Worm (Caenorhabditis elegans) whole organism, L1 larva: ENCODE measurements around the gene pie-1.

Experiments used
- C34B4.2 ChIP-seq: sonication (generic microtip); optimal IDR thresholded peaks from 2 replicates; lab custom pipeline; 2017; ENCODE audit warnings: mild to moderate bottlenecking, missing genetic modification characterization, missing compliant biosample characterization
- alr-1 ChIP-seq: fragments of 200-800 bp; sonication (Bioruptor generic); optimal IDR thresholded peaks from 2 replicates; lab custom pipeline; 2018; ENCODE audit warnings: borderline replicate concordance, mild to moderate bottlenecking, missing genetic modification characterization, missing compliant biosample characterization
- blmp-1 ChIP-seq: fragments of 150-350 bp; optimal IDR thresholded peaks from 2 replicates; lab custom pipeline; 2014; ENCODE audit warnings: missing biosample characterization, missing genetic modification characterization
- dpl-1 ChIP-seq, 3 experiments: fragments of 150-350 bp in 2 of 3; sonication (generic microtip) in 1 of 3; optimal IDR thresholded peaks; 2 replicates each; lab custom pipeline; 2014 to 2017; ENCODE audit warnings: missing biosample characterization in 3 of 3, missing genetic modification characterization in 3 of 3, missing genetic modification reagents in 3 of 3
- efl-1 ChIP-seq, 4 experiments: fragments of 150-350 bp; optimal IDR thresholded peaks in 3 of 4; peaks in 1 of 4; 1 replicate in 1 of 4; 2 replicates in 3 of 4; lab custom pipeline; 2014; ENCODE audit warnings: missing biosample characterization in 2 of 4, missing genetic modification characterization in 2 of 4, missing genetic modification reagents in 2 of 4
- egl-13 ChIP-seq: sonication (generic microtip); optimal IDR thresholded peaks from 2 replicates; lab custom pipeline; 2016; ENCODE audit warnings: missing genotype, missing genetic modification reagents, missing genetic modification characterization, missing compliant biosample characterization
- elt-3 ChIP-seq, 6 experiments: fragments of 150-350 bp in 1 of 6; sonication (generic microtip); optimal IDR thresholded peaks; 2 replicates each; lab custom pipeline; 2017 to 2018; ENCODE audit warnings: missing biosample characterization in 6 of 6, missing genetic modification characterization in 6 of 6, inconsistent platforms in 1 of 6
- fkh-10 ChIP-seq: sonication (generic microtip); optimal IDR thresholded peaks from 2 replicates; lab custom pipeline; 2017; ENCODE audit warnings: missing biosample characterization, missing genetic modification reagents, missing genetic modification characterization
- fkh-4 ChIP-seq: sonication (generic microtip); optimal IDR thresholded peaks from 2 replicates; lab custom pipeline; 2016; ENCODE audit warnings: missing compliant biosample characterization, missing genetic modification characterization, borderline replicate concordance
- grh-1 ChIP-seq: fragments of 200-800 bp; sonication (Bioruptor generic); IDR thresholded peaks from 2 replicates; pipeline ENCODE4 v1.3.6; 2022; ENCODE audit warnings: missing genetic modification reagents, missing genetic modification characterization, missing compliant biosample characterization
- hlh-17 ChIP-seq: fragments of 200-800 bp; sonication (Bioruptor generic); optimal IDR thresholded peaks from 2 replicates; lab custom pipeline; 2018; ENCODE audit warnings: missing genetic modification characterization, mild to moderate bottlenecking, missing compliant biosample characterization, moderate library complexity, borderline replicate concordance
- irx-1 ChIP-seq: sonication (generic microtip); optimal IDR thresholded peaks from 2 replicates; lab custom pipeline; 2016; ENCODE audit warnings: missing genetic modification characterization, missing compliant biosample characterization
- jun-1 ChIP-seq: fragments of 150-350 bp; optimal IDR thresholded peaks from 2 replicates; lab custom pipeline; 2014; ENCODE audit warnings: missing biosample characterization, missing genetic modification reagents, missing genetic modification characterization
- lin-14 ChIP-seq: fragments of 200-800 bp; sonication (Bioruptor generic); optimal IDR thresholded peaks from 2 replicates; lab custom pipeline; 2018; ENCODE audit warnings: mild to moderate bottlenecking, missing genetic modification characterization, moderate library complexity, missing compliant biosample characterization
- lin-35 ChIP-seq, 2 experiments: fragments of 150-350 bp; optimal IDR thresholded peaks; 2 replicates each; lab custom pipeline; 2014; ENCODE audit warnings: missing biosample characterization in 2 of 2, missing genetic modification characterization in 2 of 2, missing genetic modification reagents in 2 of 2
- lsy-2 ChIP-seq, 2 experiments: fragments of 150-350 bp; optimal IDR thresholded peaks; 2 replicates each; lab custom pipeline; 2014; ENCODE audit warnings: missing biosample characterization in 2 of 2, missing genetic modification characterization in 2 of 2
- mep-1 ChIP-seq: fragments of 150-350 bp; optimal IDR thresholded peaks from 2 replicates; lab custom pipeline; 2014; ENCODE audit warnings: missing biosample characterization, missing genetic modification characterization
- nhr-20 ChIP-seq: sonication (generic microtip); optimal IDR thresholded peaks from 2 replicates; lab custom pipeline; 2016; ENCODE audit warnings: mild to moderate bottlenecking, missing genetic modification characterization, missing compliant biosample characterization
- nhr-237 ChIP-seq: fragments of 150-350 bp; optimal IDR thresholded peaks from 2 replicates; lab custom pipeline; 2014; ENCODE audit warnings: missing biosample characterization, missing genetic modification characterization
- nhr-71 ChIP-seq: sonication (generic microtip); optimal IDR thresholded peaks from 2 replicates; lab custom pipeline; 2016; ENCODE audit warnings: mild to moderate bottlenecking, missing genetic modification characterization, moderate library complexity, missing compliant biosample characterization
- nhr-77 ChIP-seq: fragments of 150-350 bp; optimal IDR thresholded peaks from 2 replicates; lab custom pipeline; 2014; ENCODE audit warnings: missing biosample characterization, missing genetic modification characterization
- skn-1 ChIP-seq: fragments of 150-350 bp; optimal IDR thresholded peaks from 2 replicates; lab custom pipeline; 2014; ENCODE audit warnings: missing biosample characterization, missing genetic modification characterization
- snu-23 ChIP-seq: sonication (generic microtip); optimal IDR thresholded peaks from 2 replicates; lab custom pipeline; 2016; ENCODE audit warnings: missing genetic modification characterization, missing compliant biosample characterization
- sptf-1 ChIP-seq: fragments of 150-350 bp; optimal IDR thresholded peaks from 2 replicates; lab custom pipeline; 2014; ENCODE audit warnings: missing biosample characterization, missing genetic modification characterization
- tbx-2 ChIP-seq: sonication (generic microtip); optimal IDR thresholded peaks from 2 replicates; lab custom pipeline; 2016; ENCODE audit warnings: missing genetic modification characterization, missing compliant biosample characterization
- tlp-1 ChIP-seq: fragments of 150-350 bp; optimal IDR thresholded peaks from 2 replicates; lab custom pipeline; 2014; ENCODE audit warnings: missing biosample characterization, missing genetic modification characterization
- unc-130 ChIP-seq: fragments of 150-350 bp; optimal IDR thresholded peaks from 2 replicates; lab custom pipeline; 2017; ENCODE audit warnings: missing biosample characterization, missing genetic modification characterization, inconsistent platforms
- unc-62 ChIP-seq: fragments of 150-350 bp; optimal IDR thresholded peaks from 2 replicates; lab custom pipeline; 2014; ENCODE audit warnings: missing biosample characterization, missing genetic modification reagents, missing genetic modification characterization
- unc-86 ChIP-seq: sonication (generic microtip); optimal IDR thresholded peaks from 2 replicates; lab custom pipeline; 2016; ENCODE audit warnings: missing genetic modification characterization, missing compliant biosample characterization
- xbp-1 ChIP-seq: sonication (generic microtip); optimal IDR thresholded peaks from 2 replicates; lab custom pipeline; 2016; ENCODE audit warnings: missing genetic modification characterization, missing compliant biosample characterization
- zip-4 ChIP-seq: fragments of 200-800 bp; sonication (Bioruptor generic); optimal IDR thresholded peaks from 2 replicates; lab custom pipeline; 2018; ENCODE audit warnings: mild to moderate bottlenecking, missing genetic modification characterization, moderate library complexity, missing compliant biosample characterization
- ztf-11 ChIP-seq, 2 experiments: sonication (generic microtip); optimal IDR thresholded peaks; 2 replicates each; lab custom pipeline; 2016 to 2017; ENCODE audit warnings: missing genetic modification characterization in 2 of 2, missing biosample characterization in 1 of 2, missing compliant biosample characterization in 1 of 2
- ztf-4 ChIP-seq: fragments of 150-350 bp; optimal IDR thresholded peaks from 2 replicates; lab custom pipeline; 2014; ENCODE audit warnings: missing biosample characterization, missing genetic modification characterization

pie-1 gene

DNA sequence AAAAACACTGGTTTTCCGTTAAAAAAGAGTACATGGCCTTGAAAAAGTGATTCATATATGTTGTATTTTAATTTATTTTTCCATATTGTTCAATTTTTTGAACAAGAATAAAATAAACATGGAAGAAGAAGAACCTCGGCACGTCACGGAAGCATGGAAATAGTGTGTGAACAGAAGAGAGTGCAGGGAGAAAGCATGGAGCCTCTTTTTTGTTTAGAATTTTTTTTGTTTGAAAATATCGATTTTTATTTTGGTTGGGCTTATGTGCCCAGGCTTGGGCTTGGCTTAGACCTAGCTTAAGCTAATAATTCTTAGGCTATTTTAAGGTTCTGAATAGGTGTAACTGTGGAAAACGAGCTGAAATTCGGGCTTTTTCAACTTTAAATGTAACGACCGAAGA, 5.0 kb upstream of the pie-1 start, which contains the start of gene tat-1 (continued):
- TF ChIP-seq lsy-2 (tag; optimal IDR thresholded peaks at IDR 0.05; lab: Kevin White, UChicago) = peak in 1 of 2 experiments; percentile 2
- no peak for TF ChIP-seq fkh-10 (GFP tag; lab: Kevin White, UChicago)

DNA sequence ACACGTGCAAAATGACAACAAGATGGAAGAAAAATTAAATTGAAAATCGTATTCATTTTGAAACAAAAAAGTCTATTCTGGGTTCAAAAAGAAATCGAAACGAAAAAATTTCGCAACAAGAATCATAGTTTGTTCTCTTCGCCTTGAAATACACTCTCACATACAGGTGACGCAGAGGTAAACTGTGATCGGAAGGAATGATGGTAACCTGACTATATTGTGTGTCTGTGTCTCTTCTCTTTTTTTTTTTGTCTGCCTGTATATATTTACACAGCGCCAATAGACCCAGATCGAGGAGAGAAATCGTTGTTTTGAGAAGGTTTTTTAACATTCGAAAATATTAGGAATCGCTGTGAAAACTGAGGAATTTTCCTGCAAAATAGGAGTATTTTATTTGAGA, 2.6 kb upstream of the pie-1 start:
- TF ChIP-seq snu-23 (peak; percentile 57), mep-1 (peak; percentile 66), ztf-4 (no peak), sptf-1 (tag; lab: Kevin White, UChicago) (no peak), unc-86 (tag; lab: Kevin White, UChicago) (no peak), skn-1 (tag; lab: Kevin White, UChicago) (peak; percentile 39), xbp-1 (tag; lab: Kevin White, UChicago) (no peak), elt-3 (tag; optimal IDR thresholded peaks at IDR 0.05; lab: Kevin White, UChicago) (peak in 1 of 6 experiments; percentile 12), lin-35 (GFP tag; optimal IDR thresholded peaks at IDR 0.05; lab: Kevin White, UChicago) (peak in 1 of 2 experiments; percentile 61), zip-4 (GFP tag; lab: Kevin White, UChicago) (no peak), nhr-71 (peak; percentile 27), irx-1 (tag; lab: Kevin White, UChicago) (no peak), hlh-17 (no peak), unc-62 (GFP tag; lab: Kevin White, UChicago) (no peak), dpl-1 (GFP tag; optimal IDR thresholded peaks at IDR 0.05; lab: Kevin White, UChicago) (peak in 2 of 3 experiments; percentile 29 to 31), fkh-4 (tag; lab: Kevin White, UChicago) (no peak), nhr-77 (tag; lab: Kevin White, UChicago) (peak; percentile 46), jun-1 (peak; percentile 11), efl-1 (optimal IDR thresholded peaks at IDR 0.05; lab: Kevin White, UChicago) (peak; percentile 27), efl-1 (GFP tag; optimal IDR thresholded peaks at IDR 0.05 in 1 of 2; lab: Kevin White, UChicago) (peak; percentile 27 to 95), nhr-20 (peak; percentile 62), unc-130 (tag; lab: Kevin White, UChicago) (no peak), tbx-2 (tag; lab: Kevin White, UChicago) (no peak), lin-14 (peak; percentile 78), blmp-1 (peak; percentile 78), lsy-2 (tag; optimal IDR thresholded peaks at IDR 0.05; lab: Kevin White, UChicago) (peak in 1 of 2 experiments; percentile 57), ztf-11 (tag; optimal IDR thresholded peaks at IDR 0.05; lab: Kevin White, UChicago) (no peak), egl-13 (tag; lab: Kevin White, UChicago) (no peak)

DNA sequence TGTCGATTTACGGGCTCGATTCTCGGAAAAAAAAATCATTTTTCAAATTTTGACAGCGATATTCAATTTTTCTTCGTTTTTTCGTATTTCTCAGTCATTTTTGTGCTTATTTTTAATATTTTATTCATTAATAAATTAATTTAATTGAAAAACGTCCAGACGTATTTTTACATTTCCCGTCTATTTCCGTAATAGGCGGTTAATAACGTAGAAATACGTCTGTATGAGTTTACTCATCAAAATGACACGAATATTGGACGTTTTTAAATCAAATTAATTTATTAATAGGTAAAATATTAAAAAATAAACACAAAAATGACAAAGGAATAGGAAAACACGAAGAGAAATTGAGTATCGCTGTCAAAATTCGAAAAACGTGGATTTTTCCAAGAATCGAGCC, 2.0 kb upstream of the pie-1 start:
- no peak for TF ChIP-seq unc-130 (tag; lab: Kevin White, UChicago)
- TF ChIP-seq nhr-237 (tag; lab: Kevin White, UChicago) = no peak
- TF ChIP-seq efl-1 (optimal IDR thresholded peaks at IDR 0.05; lab: Kevin White, UChicago) = no peak
- peak in 1 of 2 experiments; percentile 82 for TF ChIP-seq efl-1 (GFP tag; optimal IDR thresholded peaks at IDR 0.05 in 1 of 2; lab: Kevin White, UChicago)

DNA sequence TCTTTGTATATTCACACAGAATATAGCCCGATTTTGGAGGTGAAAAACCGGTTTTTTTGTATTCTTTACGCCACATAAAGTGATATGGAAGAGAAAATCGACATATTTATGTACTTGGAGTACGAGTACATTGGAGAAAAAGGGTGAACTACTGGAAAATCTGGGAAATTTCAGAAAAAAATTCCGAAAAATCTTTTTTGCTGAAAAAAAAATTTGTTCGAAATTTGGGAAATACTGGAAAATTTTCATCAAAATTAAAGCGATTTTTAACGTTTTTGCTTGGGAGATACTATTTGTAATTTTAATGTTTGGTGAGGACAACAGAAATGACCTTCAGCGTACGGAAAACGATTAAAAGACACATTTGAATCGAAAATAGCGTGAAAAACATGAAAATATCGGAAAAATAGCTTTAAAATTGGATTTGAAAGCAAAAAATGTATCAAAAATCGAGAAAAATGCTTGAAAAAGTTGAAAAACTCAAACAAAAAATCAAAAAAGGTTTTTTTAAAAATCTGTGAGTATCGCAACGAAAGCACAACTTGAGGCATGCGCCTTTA, 767 bp upstream of the pie-1 start:
- TF ChIP-seq lsy-2 (tag; optimal IDR thresholded peaks at IDR 0.05; lab: Kevin White, UChicago) = peak in 1 of 2 experiments; percentile 15
- no peak for TF ChIP-seq efl-1 (optimal IDR thresholded peaks at IDR 0.05; lab: Kevin White, UChicago)
- TF ChIP-seq efl-1 (GFP tag; optimal IDR thresholded peaks at IDR 0.05 in 1 of 2; lab: Kevin White, UChicago) = peak in 1 of 2 experiments; percentile 91
- no peak for TF ChIP-seq C34B4.2 (tag; lab: Kevin White, UChicago)
- TF ChIP-seq grh-1 (GFP tag; lab: Robert Waterston, UW) = 0 out of 2 replicates have a peak, but pooled peaks have one; percentile 13
- TF ChIP-seq nhr-237 (tag; lab: Kevin White, UChicago) = no peak
- TF ChIP-seq tlp-1 (tag; lab: Kevin White, UChicago) = peak; percentile 70
- TF ChIP-seq alr-1 (tag; lab: Kevin White, UChicago) = no peak
- TF ChIP-seq, all 84 proteins: peak for 4
